Fruit fly (Drosophila melanogaster): ENCODE data around the gene CG43348.

CG43348 gene

DNA sequence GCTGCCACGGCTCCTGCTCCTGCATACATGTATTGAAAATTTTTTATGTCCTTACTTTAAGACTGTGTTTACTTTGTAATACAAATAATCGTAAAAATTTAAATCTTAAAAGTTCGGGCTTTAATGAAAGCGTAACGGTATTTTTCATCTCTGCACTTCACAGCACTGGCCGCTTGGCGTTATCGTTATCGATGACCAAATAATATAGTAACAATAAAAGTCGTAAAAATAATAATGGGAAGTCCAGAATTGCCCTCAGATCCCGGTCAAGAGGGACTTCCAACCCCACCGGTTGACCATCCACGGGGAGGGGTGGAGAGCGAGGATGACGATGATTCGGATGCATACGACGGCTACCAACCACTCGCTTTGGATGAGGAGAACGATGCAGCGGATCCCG lies 32.9 kb upstream of the CG43348 start, which contains the start of gene CG14341 (continued):
- TF ChIP-seq Xrp1 (GFP tag; IDR thresholded peaks at IDR 0.05) (no peak), CG18619 (GFP tag; optimal IDR thresholded peaks at IDR 0.05) (no peak), Hsf (GFP tag; optimal IDR thresholded peaks at IDR 0.05) (no peak), Oaz (GFP tag; IDR thresholded peaks at IDR 0.05) (no peak), CG10366 (GFP tag; IDR thresholded peaks at IDR 0.05) (no peak), Antp (GFP tag; optimal IDR thresholded peaks at IDR 0.05) (no peak), MBD-R2 (GFP tag; IDR thresholded peaks at IDR 0.05) (peak; percentile 74), scrt (GFP tag; optimal IDR thresholded peaks at IDR 0.05) (no peak), pfk (GFP tag; optimal IDR thresholded peaks at IDR 0.05) (no peak), ato (GFP tag; IDR thresholded peaks at IDR 0.05; ENCODE audit: partially characterized antibody) (0 out of 2 replicates have a peak, but pooled peaks have one; percentile 10), CG9876 (GFP tag; optimal IDR thresholded peaks at IDR 0.05) (no peak), lov (optimal IDR thresholded peaks at IDR 0.05) (no peak), lov (GFP tag; IDR thresholded peaks at IDR 0.05) (no peak), tap (tag; optimal IDR thresholded peaks at IDR 0.05) (no peak), CG10267 (tag; optimal IDR thresholded peaks at IDR 0.05) (peak; percentile 76), CG11398 (GFP tag; optimal IDR thresholded peaks at IDR 0.05) (no peak), CG1602 (GFP tag; optimal IDR thresholded peaks at IDR 0.05) (no peak), CrebB (tag; optimal IDR thresholded peaks at IDR 0.05) (no peak), Vsx1 (GFP tag; optimal IDR thresholded peaks at IDR 0.05) (no peak), CG1832 (GFP tag; optimal IDR thresholded peaks at IDR 0.05) (no peak), ATbp (GFP tag; optimal IDR thresholded peaks at IDR 0.05) (no peak), Ets97D (GFP tag; optimal IDR thresholded peaks at IDR 0.05) (peak; percentile 1), Dll (GFP tag; IDR thresholded peaks at IDR 0.05; ENCODE audit: partially characterized antibody) (peak; percentile 53; the same call in 2 of the 4 replicates), CG8924 (tag; optimal IDR thresholded peaks at IDR 0.05) (no peak), tgo (GFP tag; IDR thresholded peaks at IDR 0.05) (no peak), CG9215 (GFP tag; IDR thresholded peaks at IDR 0.05) (no peak), corto (GFP tag; optimal IDR thresholded peaks at IDR 0.05) (no peak), CG31224 (GFP tag; IDR thresholded peaks at IDR 0.05) (no peak)

DNA sequence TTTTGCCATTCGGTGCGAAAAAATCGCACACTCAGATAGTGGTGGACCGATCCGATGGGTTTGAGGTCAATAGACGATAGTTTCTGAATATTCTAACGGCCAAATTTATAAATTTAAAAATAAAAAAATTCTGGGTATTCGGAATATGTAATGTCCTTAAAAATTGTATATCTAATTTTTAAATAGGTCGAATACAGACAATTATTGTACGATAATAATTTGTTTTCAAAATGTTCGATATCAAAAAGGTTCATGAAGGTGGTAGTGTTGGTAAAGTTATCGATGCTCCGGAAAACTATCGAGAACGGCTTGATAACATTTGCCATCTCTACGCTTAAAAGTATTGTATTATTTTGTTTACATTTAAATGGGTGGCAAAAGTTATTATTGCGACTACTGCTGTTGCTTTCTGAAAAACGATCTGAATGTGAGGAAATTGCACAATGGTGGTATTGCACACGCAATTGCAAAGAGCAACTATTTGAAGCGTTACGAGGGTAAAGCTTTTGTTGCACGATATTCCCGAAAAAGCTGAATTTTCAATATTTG lies 29.3 kb upstream of the CG43348 start, which contains the start of the genes CG31922 and Plap:
Gene CG31922 (plus strand): TSS at position 315 of the 549 bp plus-strand sequence.
Gene Plap (minus strand): TSS at position 499 of the 549 bp plus-strand sequence.
- TF ChIP-seq ken (GFP tag; IDR thresholded peaks at IDR 0.05) (no peak), Awh (GFP tag; IDR thresholded peaks at IDR 0.05) (peak; percentile 42; the same call in 1 of the 2 replicates), insv (GFP tag; optimal IDR thresholded peaks at IDR 0.05) (peak in 1 of 2 experiments; percentile 35), CG1792 (GFP tag; optimal IDR thresholded peaks at IDR 0.05) (peak; percentile 39), phol (tag; optimal IDR thresholded peaks at IDR 0.05) (peak; percentile 79), CG16813 (GFP tag; IDR thresholded peaks at IDR 0.05; ENCODE audit: partially characterized antibody) (peak; percentile 94), hkb (optimal IDR thresholded peaks at IDR 0.05) (no peak), hkb (GFP tag; IDR thresholded peaks at IDR 0.05) (peak; percentile 59; the same call in 1 of the 2 replicates), Ptx1 (GFP tag; IDR thresholded peaks at IDR 0.05) (peak; percentile 61; the same call in 1 of the 2 replicates), CG10979 (tag; optimal IDR thresholded peaks at IDR 0.05) (peak; percentile 54), H2.0 (GFP tag; IDR thresholded peaks at IDR 0.05) (peak; percentile 48), rib (GFP tag; IDR thresholded peaks at IDR 0.05) (peak; percentile 84), mirr (GFP tag; optimal IDR thresholded peaks at IDR 0.05) (no peak), CG14965 (GFP tag; optimal IDR thresholded peaks at IDR 0.05; ENCODE audit: borderline replicate concordance) (no peak), Nf-YA (GFP tag; IDR thresholded peaks at IDR 0.05) (no peak), CG14710 (tag; optimal IDR thresholded peaks at IDR 0.05) (peak; percentile 86), bbx (GFP tag; IDR thresholded peaks at IDR 0.05; ENCODE audit: partially characterized antibody) (peak; percentile 83), cwo (GFP tag; optimal IDR thresholded peaks at IDR 0.05) (peak; percentile 6), Spps (tag; optimal IDR thresholded peaks at IDR 0.05) (peak; percentile 26), CG4820 (GFP tag; optimal IDR thresholded peaks at IDR 0.05) (peak; percentile 56), Vsx1 (GFP tag; optimal IDR thresholded peaks at IDR 0.05) (no peak), CG5953 (GFP tag; IDR thresholded peaks at IDR 0.05) (no peak), Trl (optimal IDR thresholded peaks at IDR 0.05) (no peak), Trl (GFP tag; optimal IDR thresholded peaks at IDR 0.05) (peak; percentile 45), vfl (GFP tag; optimal IDR thresholded peaks at IDR 0.05) (peak; percentile 79)

Data from whole organism, embryonic.